Worm (Caenorhabditis elegans) whole organism, young adult: ENCODE data around the gene T01D3.3.

ENCODE experiments used
- B0035.1 ChIP-seq: sonication (generic microtip); optimal IDR thresholded peaks from 2 replicates; lab custom pipeline; 2016; ENCODE audit warnings: missing genetic modification characterization, mild to moderate bottlenecking, missing compliant biosample characterization, missing genotype, missing genetic modification reagents
- B0336.3 ChIP-seq: fragments of 200-800 bp; sonication (Bioruptor generic); IDR thresholded peaks from 2 replicates; pipeline ENCODE4 v1.3.6; 2022; ENCODE audit warnings: missing genetic modification characterization, missing compliant biosample characterization
- F23B12.7 ChIP-seq: sonication (generic microtip); optimal IDR thresholded peaks from 2 replicates; lab custom pipeline; 2017; ENCODE audit warnings: missing genetic modification characterization, mild to moderate bottlenecking, missing compliant biosample characterization, antibody characterized with exemption, moderate library complexity; ENCODE audit not compliant: insufficient read depth
- K11D2.4 ChIP-seq: fragments of 200-800 bp; sonication (Bioruptor generic); IDR thresholded peaks from 2 replicates; pipeline ENCODE4 v1.3.6; 2022; ENCODE audit warnings: missing genetic modification reagents, missing genetic modification characterization, missing compliant biosample characterization
- K12H6.12 ChIP-seq: fragments of 200-800 bp; sonication (Bioruptor generic); optimal IDR thresholded peaks from 2 replicates; lab custom pipeline; 2018; ENCODE audit warnings: mild to moderate bottlenecking, missing genetic modification characterization, missing compliant biosample characterization
- Y95B8A.8 ChIP-seq: fragments of 200-800 bp; sonication (Bioruptor generic); IDR thresholded peaks from 2 replicates; pipeline ENCODE4 v1.3.6; 2022; ENCODE audit warnings: missing genetic modification reagents, missing genetic modification characterization, missing compliant biosample characterization
- ZK185.1 ChIP-seq: sonication (generic microtip); optimal IDR thresholded peaks from 2 replicates; lab custom pipeline; 2016; ENCODE audit warnings: mild to moderate bottlenecking, missing genetic modification characterization, missing compliant biosample characterization; ENCODE audit not compliant: poor library complexity, severe bottlenecking
- akir-1 ChIP-seq: fragments of 200-800 bp; sonication (Bioruptor generic); optimal IDR thresholded peaks from 2 replicates; lab custom pipeline; 2018; ENCODE audit warnings: mild to moderate bottlenecking, missing genetic modification characterization, moderate library complexity, missing compliant biosample characterization
- atf-7 ChIP-seq: sonication (generic microtip); optimal IDR thresholded peaks from 2 replicates; lab custom pipeline; 2017; ENCODE audit warnings: mild to moderate bottlenecking, missing genetic modification characterization, missing compliant biosample characterization
- cebp-1 ChIP-seq, 2 experiments: fragments of 200-800 bp in 1 of 2; sonication (Bioruptor generic) in 1 of 2; sonication (generic microtip) in 1 of 2; IDR thresholded peaks in 1 of 2; optimal IDR thresholded peaks in 1 of 2; 2 replicates each; pipeline versions ENCODE4 v1.3.6 to Lab custom; 2017 to 2022; ENCODE audit warnings: missing compliant biosample characterization in 2 of 2, missing genetic modification characterization in 2 of 2, mild to moderate bottlenecking in 1 of 2, missing genetic modification reagents in 1 of 2, moderate library complexity in 1 of 2
- ceh-100 ChIP-seq: fragments of 200-800 bp; sonication (Bioruptor generic); IDR thresholded peaks from 2 replicates; pipeline ENCODE4 v1.3.6; 2022; ENCODE audit warnings: missing genetic modification reagents, missing genetic modification characterization, missing compliant biosample characterization
- chd-7 ChIP-seq: sonication (generic microtip); optimal IDR thresholded peaks from 2 replicates; lab custom pipeline; 2016; ENCODE audit warnings: mild to moderate bottlenecking, missing genetic modification characterization, moderate library complexity, missing compliant biosample characterization
- gei-17 ChIP-seq: fragments of 200-800 bp; sonication (Bioruptor generic); optimal IDR thresholded peaks from 2 replicates; lab custom pipeline; 2018; ENCODE audit warnings: mild to moderate bottlenecking, missing genetic modification characterization, missing compliant biosample characterization
- hmg-1.2 ChIP-seq: fragments of 200-800 bp; sonication (Bioruptor generic); IDR thresholded peaks from 2 replicates; pipeline ENCODE4 v1.3.6; 2022; ENCODE audit warnings: missing genetic modification reagents, missing genetic modification characterization, missing compliant biosample characterization
- hsf-1 ChIP-seq: fragments of 200-800 bp; sonication (Bioruptor generic); IDR thresholded peaks from 2 replicates; pipeline ENCODE4 v1.3.6; 2022; ENCODE audit warnings: missing genetic modification reagents, missing genetic modification characterization, missing compliant biosample characterization
- lag-1 ChIP-seq: fragments of 200-800 bp; sonication (Bioruptor generic); IDR thresholded peaks from 2 replicates; pipeline ENCODE4 v1.3.6; 2022; ENCODE audit warnings: missing genetic modification reagents, missing genetic modification characterization, missing compliant biosample characterization
- let-526 ChIP-seq: fragments of 200-800 bp; sonication (Bioruptor generic); IDR thresholded peaks from 2 replicates; pipeline ENCODE4 v1.3.6; 2022; ENCODE audit warnings: missing genetic modification reagents, missing genetic modification characterization, missing compliant biosample characterization
- lin-26 ChIP-seq: fragments of 200-800 bp; sonication (Bioruptor generic); IDR thresholded peaks from 2 replicates; pipeline ENCODE4 v1.3.6; 2022; ENCODE audit warnings: missing genetic modification reagents, missing genetic modification characterization, missing compliant biosample characterization
- lin-35 ChIP-seq, 3 experiments: fragments of 150-350 bp in 2 of 3; sonication (generic microtip) in 1 of 3; optimal IDR thresholded peaks; 2 replicates each; lab custom pipeline; 2014 to 2018; ENCODE audit warnings: missing biosample characterization in 3 of 3, missing genetic modification characterization in 3 of 3, missing genetic modification reagents in 3 of 3
- lin-40 ChIP-seq: sonication (generic microtip); optimal IDR thresholded peaks from 2 replicates; lab custom pipeline; 2016; ENCODE audit warnings: missing genetic modification characterization, mild to moderate bottlenecking, missing compliant biosample characterization, missing genotype, missing genetic modification reagents
- lin-54 ChIP-seq: fragments of 200-800 bp; sonication (Bioruptor generic); optimal IDR thresholded peaks from 2 replicates; lab custom pipeline; 2018; ENCODE audit warnings: mild to moderate bottlenecking, missing genetic modification characterization, missing compliant biosample characterization
- lsy-27 ChIP-seq: sonication (generic microtip); optimal IDR thresholded peaks from 2 replicates; lab custom pipeline; 2017; ENCODE audit warnings: missing genetic modification characterization, mild to moderate bottlenecking, missing compliant biosample characterization, antibody characterized with exemption, missing genotype, borderline replicate concordance; ENCODE audit not compliant: insufficient read depth
- madf-6 ChIP-seq: fragments of 200-800 bp; sonication (Bioruptor generic); IDR thresholded peaks from 2 replicates; pipeline ENCODE4 v1.3.6; 2022; ENCODE audit warnings: missing genetic modification reagents, missing genetic modification characterization, missing compliant biosample characterization
- mcd-1 ChIP-seq: fragments of 200-800 bp; sonication (Bioruptor generic); IDR thresholded peaks from 2 replicates; pipeline ENCODE4 v1.3.6; 2022; ENCODE audit warnings: missing genetic modification reagents, missing genetic modification characterization, missing compliant biosample characterization
- nfyb-1 ChIP-seq: fragments of 200-800 bp; sonication (Bioruptor generic); IDR thresholded peaks from 2 replicates; pipeline ENCODE4 v1.3.6; 2022; ENCODE audit warnings: missing genetic modification reagents, missing genetic modification characterization, missing compliant biosample characterization
- nhr-80 ChIP-seq: sonication (generic microtip); optimal IDR thresholded peaks from 2 replicates; lab custom pipeline; 2016; ENCODE audit warnings: missing genetic modification characterization, missing compliant biosample characterization
- nhr-90 ChIP-seq: sonication (generic microtip); optimal IDR thresholded peaks from 2 replicates; lab custom pipeline; 2016; ENCODE audit warnings: missing genotype, mild to moderate bottlenecking, missing genetic modification characterization, missing compliant biosample characterization
- pbrm-1 ChIP-seq: fragments of 200-800 bp; sonication (Bioruptor generic); IDR thresholded peaks from 2 replicates; pipeline ENCODE4 v1.3.6; 2022; ENCODE audit warnings: missing genetic modification reagents, missing genetic modification characterization, missing compliant biosample characterization
- pha-4 ChIP-seq: fragments of 150-350 bp; sonication (generic microtip); optimal IDR thresholded peaks from 2 replicates; lab custom pipeline; 2014; ENCODE audit warnings: missing biosample characterization, missing genetic modification reagents, missing genetic modification characterization
- rcor-1 ChIP-seq: fragments of 200-800 bp; sonication (Bioruptor generic); IDR thresholded peaks from 2 replicates; pipeline ENCODE4 v1.3.6; 2022; ENCODE audit warnings: missing genetic modification reagents, missing genetic modification characterization, missing compliant biosample characterization
- rpc-1 ChIP-seq, 2 experiments: fragments of 150-350 bp in 1 of 2; sonication (generic microtip) in 1 of 2; optimal IDR thresholded peaks; 2 replicates each; lab custom pipeline; 2014 to 2018; ENCODE audit warnings: missing biosample characterization in 1 of 2, missing genetic modification characterization in 1 of 2, missing genetic modification reagents in 1 of 2, missing genotype in 1 of 2
- snpc-3.4 ChIP-seq: sonication (generic microtip); optimal IDR thresholded peaks from 2 replicates; lab custom pipeline; 2017; ENCODE audit warnings: missing genetic modification characterization, mild to moderate bottlenecking, missing compliant biosample characterization, antibody characterized with exemption, moderate library complexity, missing genotype, missing genetic modification reagents
- snpc-4 ChIP-seq, 5 experiments: fragments of 150-350 bp in 1 of 5; sonication (generic microtip) in 4 of 5; optimal IDR thresholded peaks; 2 replicates each; lab custom pipeline; 2014 to 2018; ENCODE audit warnings: missing genetic modification characterization in 5 of 5, missing biosample characterization in 3 of 5, antibody characterized with exemption in 2 of 5, mild to moderate bottlenecking in 2 of 5, missing compliant biosample characterization in 2 of 5, missing genotype in 2 of 5, moderate library complexity in 2 of 5, missing genetic modification reagents in 1 of 5
- somi-1 ChIP-seq: fragments of 200-800 bp; sonication (Bioruptor generic); optimal IDR thresholded peaks from 2 replicates; lab custom pipeline; 2018; ENCODE audit warnings: mild to moderate bottlenecking, missing genetic modification characterization, missing compliant biosample characterization
- tbp1 ChIP-seq: fragments of 200-800 bp; sonication (Bioruptor generic); optimal IDR thresholded peaks from 2 replicates; lab custom pipeline; 2018; ENCODE audit warnings: mild to moderate bottlenecking, missing genetic modification characterization, missing compliant biosample characterization
- tbx-9 ChIP-seq: sonication (generic microtip); optimal IDR thresholded peaks from 2 replicates; lab custom pipeline; 2016; ENCODE audit warnings: borderline replicate concordance, missing genetic modification characterization, inconsistent platforms, missing compliant biosample characterization
- tlf-1 ChIP-seq: fragments of 200-800 bp; sonication (Bioruptor generic); optimal IDR thresholded peaks from 2 replicates; lab custom pipeline; 2018; ENCODE audit warnings: mild to moderate bottlenecking, missing genetic modification characterization, missing compliant biosample characterization
- unc-130 ChIP-seq: sonication (generic microtip); optimal IDR thresholded peaks from 2 replicates; lab custom pipeline; 2016; ENCODE audit warnings: missing genetic modification reagents, missing genetic modification characterization, missing compliant biosample characterization
- unc-62 ChIP-seq: fragments of 150-350 bp; optimal IDR thresholded peaks from 2 replicates; lab custom pipeline; 2014; ENCODE audit warnings: missing biosample characterization, missing genetic modification reagents, missing genetic modification characterization
- ztf-22 ChIP-seq: fragments of 200-800 bp; sonication (Bioruptor generic); optimal IDR thresholded peaks from 2 replicates; lab custom pipeline; 2018; ENCODE audit warnings: mild to moderate bottlenecking, missing genetic modification characterization, moderate library complexity, missing compliant biosample characterization
- ztf-26 ChIP-seq: sonication (generic microtip); optimal IDR thresholded peaks from 2 replicates; lab custom pipeline; 2017; ENCODE audit warnings: missing genetic modification characterization, missing compliant biosample characterization

Gene T01D3.3

ce11 chrV:13656346-13657254, 47.5 kb upstream of the T01D3.3 start (continued):
- TF ChIP-seq lin-40 (tag; lab: Kevin White, UChicago) (peak; percentile 52), rpc-1 (optimal IDR thresholded peaks at IDR 0.05; lab: Kevin White, UChicago) (no peak), rpc-1 (tag; optimal IDR thresholded peaks at IDR 0.05; lab: Kevin White, UChicago) (no peak), ZK185.1 (tag; lab: Kevin White, UChicago) (peak; percentile 9)
- TF ChIP-seq, all 124 proteins: peak for 40

DNA sequence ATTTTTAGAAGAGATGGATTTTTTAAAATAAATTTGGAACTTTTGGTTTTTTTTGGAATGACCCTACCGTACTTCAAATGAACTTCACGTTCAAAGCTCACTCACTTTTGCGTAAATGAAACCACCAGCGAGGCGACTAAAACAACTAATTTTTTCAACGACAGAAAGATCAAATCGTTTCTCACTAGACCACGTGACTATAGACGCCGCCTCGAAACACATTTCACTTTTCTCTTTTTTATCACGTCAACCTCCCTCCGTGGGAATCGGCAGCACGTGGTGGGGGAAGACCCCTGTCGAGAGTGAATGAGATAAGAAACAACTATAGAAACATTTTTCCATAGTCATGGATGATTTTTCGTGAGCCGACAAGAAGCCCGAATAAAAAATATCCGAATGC, 46.8 kb upstream of the T01D3.3 start:
- peak; percentile 62 for TF ChIP-seq ztf-26 (tag; lab: Kevin White, UChicago)
- peak; percentile 8; the same call in 1 of the 2 replicates for TF ChIP-seq cebp-1 (GFP tag; IDR thresholded peaks at IDR 0.05; lab: Robert Waterston, UW)
- TF ChIP-seq cebp-1 (tag; optimal IDR thresholded peaks at IDR 0.05; lab: Kevin White, UChicago), result peak; percentile 71
- 0 out of 2 replicates have a peak, but pooled peaks have one; percentile 21 for TF ChIP-seq Y95B8A.8 (GFP tag; lab: Robert Waterston, UW)
- peak; percentile 73 for TF ChIP-seq nhr-80 (tag; lab: Kevin White, UChicago)
- 0 out of 2 replicates have a peak, but pooled peaks have one; percentile 55 for TF ChIP-seq pbrm-1 (GFP tag; lab: Robert Waterston, UW)
- peak; percentile 64 for TF ChIP-seq tlf-1 (GFP tag; lab: Kevin White, UChicago)
- peak; percentile 15; the same call in 1 of the 2 replicates for TF ChIP-seq mcd-1 (GFP tag; lab: Robert Waterston, UW)
- peak; percentile 5 for TF ChIP-seq gei-17 (GFP tag; lab: Kevin White, UChicago)
- peak; percentile 62 for TF ChIP-seq atf-7 (tag; lab: Kevin White, UChicago)
- TF ChIP-seq lin-26 (GFP tag; lab: Robert Waterston, UW), result peak; percentile 40
- TF ChIP-seq ceh-100 (GFP tag; lab: Robert Waterston, UW), result no peak
- no peak for TF ChIP-seq lsy-27 (tag; lab: Kevin White, UChicago)
- peak; percentile 44 for TF ChIP-seq lin-40 (tag; lab: Kevin White, UChicago)
- peak; percentile 58 for TF ChIP-seq unc-62 (GFP tag; lab: Kevin White, UChicago)
- peak; percentile 29; the same call in 1 of the 2 replicates for TF ChIP-seq B0336.3 (GFP tag; lab: Robert Waterston, UW)
- peak; percentile 51 for TF ChIP-seq F23B12.7 (tag; lab: Kevin White, UChicago)
- TF ChIP-seq hmg-1.2 (GFP tag; lab: Robert Waterston, UW), result peak; percentile 28; the same call in 1 of the 2 replicates
- peak; percentile 77 for TF ChIP-seq chd-7 (tag; lab: Kevin White, UChicago)
- peak; percentile 70; the same call in 1 of the 2 replicates for TF ChIP-seq lag-1 (GFP tag; lab: Robert Waterston, UW)
- TF ChIP-seq tbp1 (GFP tag; lab: Kevin White, UChicago), result peak; percentile 49
- peak; percentile 55; the same call in 1 of the 2 replicates for TF ChIP-seq nfyb-1 (GFP tag; lab: Robert Waterston, UW)
- TF ChIP-seq K12H6.12 (tag; lab: Kevin White, UChicago), result no peak
- peak; percentile 66; the same call in 1 of the 2 replicates for TF ChIP-seq K11D2.4
- TF ChIP-seq tbx-9 (tag; lab: Kevin White, UChicago), result no peak
- TF ChIP-seq snpc-4 (GFP tag; optimal IDR thresholded peaks at IDR 0.05; lab: Kevin White, UChicago), result no peak
- TF ChIP-seq snpc-4 (tag; optimal IDR thresholded peaks at IDR 0.05; lab: Kevin White, UChicago), result peak in 1 of 4 experiments; percentile 20
- TF ChIP-seq nhr-90 (tag; lab: Kevin White, UChicago), result peak; percentile 35
- peak; percentile 91 for TF ChIP-seq somi-1
- 0 out of 2 replicates have a peak, but pooled peaks have one; percentile 4 for TF ChIP-seq hsf-1 (GFP tag; lab: Robert Waterston, UW)
- TF ChIP-seq ztf-22 (GFP tag; lab: Kevin White, UChicago), result peak; percentile 44
- TF ChIP-seq B0035.1, result no peak
- peak; percentile 14; the same call in 1 of the 2 replicates for TF ChIP-seq rcor-1 (GFP tag; lab: Robert Waterston, UW)
- 0 out of 2 replicates have a peak, but pooled peaks have one; percentile 16 for TF ChIP-seq madf-6 (GFP tag; lab: Robert Waterston, UW)
- peak; percentile 70 for TF ChIP-seq pha-4 (tag; lab: Kevin White, UChicago)
- TF ChIP-seq unc-130 (GFP tag; lab: Kevin White, UChicago), result no peak
- no peak for TF ChIP-seq akir-1 (GFP tag; lab: Kevin White, UChicago)
- peak; percentile 44 for TF ChIP-seq lin-54 (GFP tag; lab: Kevin White, UChicago)
- TF ChIP-seq snpc-3.4 (tag; lab: Kevin White, UChicago), result peak; percentile 7
- peak in 1 of 3 experiments; percentile 33 for TF ChIP-seq lin-35 (GFP tag; optimal IDR thresholded peaks at IDR 0.05; lab: Kevin White, UChicago)
- TF ChIP-seq let-526 (GFP tag; lab: Robert Waterston, UW), result peak; percentile 42; the same call in 1 of the 2 replicates
